Worm (Caenorhabditis elegans) whole organism, midembryonic: ENCODE measurements around the gene ZK105.3.

Source experiments
- T22C8.4 ChIP-seq: fragments of 200-800 bp; sonication (Bioruptor generic); IDR thresholded peaks from 2 replicates; pipeline ENCODE4 v1.3.6; 2022; ENCODE audit warnings: missing genetic modification characterization, missing compliant biosample characterization
- cog-1 ChIP-seq: sonication (generic microtip); optimal IDR thresholded peaks from 2 replicates; lab custom pipeline; 2016; ENCODE audit warnings: missing genetic modification characterization, missing compliant biosample characterization
- flt-1 ChIP-seq: fragments of 200-800 bp; sonication (Bioruptor generic); IDR thresholded peaks from 2 replicates; pipeline ENCODE4 v1.3.6; 2022; ENCODE audit warnings: missing genetic modification characterization, missing compliant biosample characterization
- klf-2 ChIP-seq: fragments of 200-800 bp; sonication (Bioruptor generic); conservative IDR thresholded peaks from 2 replicates; pipeline ENCODE4 v1.3.6; 2022; ENCODE audit warnings: missing genetic modification reagents, missing genetic modification characterization, missing compliant biosample characterization
- med-1 ChIP-seq: sonication (generic microtip); optimal IDR thresholded peaks from 2 replicates; lab custom pipeline; 2017; ENCODE audit warnings: missing genetic modification characterization, mild to moderate bottlenecking, missing compliant biosample characterization, antibody characterized with exemption, missing genetic modification reagents; ENCODE audit not compliant: insufficient read depth
- ref-1 ChIP-seq: fragments of 200-800 bp; sonication (Bioruptor generic); conservative IDR thresholded peaks from 2 replicates; pipeline ENCODE4 v1.3.6; 2022; ENCODE audit warnings: missing genetic modification reagents, missing genetic modification characterization, missing compliant biosample characterization
- tab-1 ChIP-seq: fragments of 200-800 bp; sonication (Bioruptor generic); IDR thresholded peaks from 2 replicates; pipeline ENCODE4 v1.3.6; 2022; ENCODE audit warnings: missing genetic modification characterization, missing compliant biosample characterization
- ztf-23 ChIP-seq: fragments of 200-800 bp; sonication (Bioruptor generic); IDR thresholded peaks from 2 replicates; pipeline ENCODE4 v1.3.6; 2022; ENCODE audit warnings: missing genetic modification reagents, missing genetic modification characterization, missing compliant biosample characterization
- ztf-29 ChIP-seq: fragments of 200-800 bp; sonication (Bioruptor generic); IDR thresholded peaks from 2 replicates; pipeline ENCODE4 v1.3.6; 2022; ENCODE audit warnings: missing genetic modification reagents, missing genetic modification characterization, missing compliant biosample characterization

The ZK105.3 gene

ce11 chrV:7747132-7747531 lies 50.2 kb downstream of the ZK105.3 start:
- TF ChIP-seq T22C8.4 (GFP tag; lab: Robert Waterston, UW) (no peak), ztf-29 (no peak), flt-1 (GFP tag; lab: Robert Waterston, UW) (no peak), klf-2 (GFP tag; lab: Robert Waterston, UW) (no peak), ref-1 (no peak), med-1 (GFP tag; lab: Kevin White, UChicago) (no peak), tab-1 (GFP tag; lab: Robert Waterston, UW) (no peak), ztf-23 (no peak), cog-1 (tag; lab: Kevin White, UChicago) (no peak)

- TF ChIP-seq T22C8.4 (GFP tag; lab: Robert Waterston, UW) = no peak
- no peak for TF ChIP-seq cog-1 (tag; lab: Kevin White, UChicago)
- TF ChIP-seq ref-1 = no peak
- peak; percentile 31; the same call in 1 of the 2 replicates for TF ChIP-seq flt-1 (GFP tag; lab: Robert Waterston, UW)
- TF ChIP-seq ztf-29 = no peak
Measured at ce11 chrV:7747987-7748607, 51.2 kb downstream of the ZK105.3 start.

- TF ChIP-seq ztf-29 (no peak), ztf-23 (no peak), T22C8.4 (GFP tag; lab: Robert Waterston, UW) (no peak), klf-2 (GFP tag; lab: Robert Waterston, UW) (no peak), flt-1 (GFP tag; lab: Robert Waterston, UW) (no peak), ref-1 (no peak), med-1 (GFP tag; lab: Kevin White, UChicago) (no peak)
Measured at ce11 chrV:7749708-7750107, 52.8 kb downstream of the ZK105.3 start.
